Fruit fly (Drosophila melanogaster) whole organism, embryonic: ENCODE results near the gene APC4.

Experiments
- Atf3 ChIP-seq: fragments of 200-800 bp; sonication (Bioruptor generic); optimal IDR thresholded peaks from 3 replicates; lab custom pipeline; 2016; ENCODE audit warnings: missing biosample characterization, missing genetic modification characterization
- Blimp-1 ChIP-seq: fragments of 200-800 bp; sonication (Bioruptor generic); optimal IDR thresholded peaks from 3 replicates; lab custom pipeline; 2018; ENCODE audit warnings: missing biosample characterization, missing genetic modification characterization, mild to moderate bottlenecking, moderate library complexity, missing genetic modification reagents
- CG10209 ChIP-seq: fragments of 200-800 bp; sonication (Bioruptor generic); optimal IDR thresholded peaks from 3 replicates; lab custom pipeline; 2017; ENCODE audit warnings: missing biosample characterization, mild to moderate bottlenecking, missing genetic modification characterization, missing genetic modification reagents
- CG11093 ChIP-seq: fragments of 200-800 bp; sonication (Bioruptor generic); IDR thresholded peaks from 3 replicates; pipeline ENCODE4 v1.3.6; 2022; ENCODE audit warnings: missing biosample characterization, missing genetic modification characterization
- CG11247 ChIP-seq: fragments of 200-800 bp; sonication (Bioruptor generic); IDR thresholded peaks from 2 replicates; pipeline ENCODE4 v1.3.6; 2022; ENCODE audit warnings: missing biosample characterization, missing genetic modification characterization
- CG11504 ChIP-seq: fragments of 200-800 bp; sonication (Bioruptor generic); optimal IDR thresholded peaks from 3 replicates; lab custom pipeline; 2019; ENCODE audit warnings: missing biosample characterization, mild to moderate bottlenecking, missing genetic modification characterization, moderate library complexity
- CG12659 ChIP-seq: fragments of 200-800 bp; sonication (Bioruptor generic); optimal IDR thresholded peaks from 3 replicates; lab custom pipeline; 2017; ENCODE audit warnings: mild to moderate bottlenecking, missing biosample characterization, missing genetic modification reagents, missing genetic modification characterization
- CG12942 ChIP-seq: fragments of 200-800 bp; sonication (Bioruptor generic); optimal IDR thresholded peaks from 3 replicates; lab custom pipeline; 2016; ENCODE audit warnings: missing biosample characterization, missing genetic modification characterization
- CG16813 ChIP-seq: fragments of 200-800 bp; sonication (Bioruptor generic); IDR thresholded peaks from 3 replicates; pipeline ENCODE4 v1.3.6; 2022; ENCODE audit warnings: missing biosample characterization, missing genetic modification characterization; ENCODE audit not compliant: partially characterized antibody
- CG17912 ChIP-seq: fragments of 200-800 bp; sonication (Bioruptor generic); optimal IDR thresholded peaks from 2 replicates; lab custom pipeline; 2018; ENCODE audit warnings: missing biosample characterization, mild to moderate bottlenecking, missing genetic modification characterization
- CG2875 ChIP-seq: fragments of 200-800 bp; sonication (Bioruptor generic); optimal IDR thresholded peaks from 2 replicates; lab custom pipeline; 2017; ENCODE audit warnings: missing biosample characterization, mild to moderate bottlenecking, missing genetic modification characterization, missing genetic modification reagents
- CG34224 ChIP-seq: fragments of 200-800 bp; sonication (Bioruptor generic); IDR thresholded peaks from 3 replicates; pipeline ENCODE4 v1.3.6; 2022; ENCODE audit warnings: missing biosample characterization, missing genetic modification characterization; ENCODE audit not compliant: partially characterized antibody
- CG3726 ChIP-seq: fragments of 200-800 bp; sonication (Bioruptor generic); IDR thresholded peaks from 3 replicates; pipeline ENCODE4, ENCODE4 v1.3.6; 2022; ENCODE audit warnings: missing biosample characterization, missing genetic modification characterization
- CG4617 ChIP-seq: fragments of 200-800 bp; sonication (Bioruptor generic); optimal IDR thresholded peaks from 3 replicates; lab custom pipeline; 2016; ENCODE audit warnings: missing biosample characterization, missing genetic modification characterization, borderline replicate concordance
- CG4730 ChIP-seq: fragments of 200-800 bp; sonication (Bioruptor generic); IDR thresholded peaks from 2 replicates; pipeline ENCODE4 v1.3.6; 2022; ENCODE audit warnings: missing biosample characterization, missing genetic modification characterization
- CG4854 ChIP-seq: fragments of 200-800 bp; sonication (Bioruptor generic); optimal IDR thresholded peaks from 2 replicates; lab custom pipeline; 2016; ENCODE audit warnings: missing biosample characterization, missing genetic modification characterization, inconsistent platforms
- CG7357 ChIP-seq: fragments of 200-800 bp; sonication (Bioruptor generic); IDR thresholded peaks from 3 replicates; pipeline ENCODE4 v1.3.6; 2022; ENCODE audit warnings: missing biosample characterization, missing genetic modification characterization
- CG7745 ChIP-seq: fragments of 200-800 bp; sonication (Bioruptor generic); optimal IDR thresholded peaks from 2 replicates; lab custom pipeline; 2018; ENCODE audit warnings: missing biosample characterization, mild to moderate bottlenecking, missing genetic modification characterization, moderate library complexity
- CG8281 ChIP-seq: fragments of 200-800 bp; sonication (Bioruptor generic); optimal IDR thresholded peaks from 2 replicates; lab custom pipeline; 2018; ENCODE audit warnings: missing biosample characterization, mild to moderate bottlenecking, missing genetic modification characterization, moderate library complexity
- Dfd ChIP-seq, 2 experiments: fragments of >200 bp; optimal IDR thresholded peaks; 2 replicates each; lab custom pipeline; 2017; ENCODE audit warnings: missing biosample characterization in 2 of 2, missing genetic modification characterization in 2 of 2
- Dip3 ChIP-seq: fragments of 200-800 bp; sonication (Bioruptor generic); optimal IDR thresholded peaks from 3 replicates; lab custom pipeline; 2016; ENCODE audit warnings: missing biosample characterization, missing genetic modification characterization
- HLH4C ChIP-seq: fragments of 200-800 bp; sonication (Bioruptor generic); IDR thresholded peaks from 3 replicates; pipeline ENCODE4 v1.3.6; 2022; ENCODE audit warnings: missing biosample characterization, missing genetic modification characterization; ENCODE audit not compliant: partially characterized antibody
- Jarid2 ChIP-seq: fragments of 200-800 bp; sonication (Bioruptor generic); optimal IDR thresholded peaks from 3 replicates; lab custom pipeline; 2017; ENCODE audit warnings: mild to moderate bottlenecking, missing biosample characterization, missing genetic modification reagents, missing genetic modification characterization
- Mrtf ChIP-seq: fragments of 200-800 bp; sonication (Bioruptor generic); IDR thresholded peaks from 3 replicates; pipeline ENCODE4 v1.3.6; 2022; ENCODE audit warnings: missing biosample characterization, missing genetic modification characterization
- NFAT ChIP-seq: fragments of 200-800 bp; sonication (Bioruptor generic); IDR thresholded peaks from 2 replicates; pipeline ENCODE4 v1.3.6; 2022; ENCODE audit warnings: missing biosample characterization, missing genetic modification characterization
- Nf-YA ChIP-seq: fragments of 200-800 bp; sonication (Bioruptor generic); IDR thresholded peaks from 2 replicates; pipeline ENCODE4 v1.3.6; 2022; ENCODE audit warnings: missing biosample characterization, missing genetic modification characterization
- Rfx ChIP-seq: fragments of 200-800 bp; sonication (Bioruptor generic); IDR thresholded peaks from 2 replicates; pipeline ENCODE4 v1.3.6; 2022; ENCODE audit warnings: missing biosample characterization, missing genetic modification characterization
- Sox102F ChIP-seq: fragments of 200-800 bp; sonication (Bioruptor generic); optimal IDR thresholded peaks from 2 replicates; lab custom pipeline; 2018; ENCODE audit warnings: missing biosample characterization, mild to moderate bottlenecking, missing genetic modification characterization, moderate library complexity
- Spps ChIP-seq: fragments of 200-800 bp; sonication (Bioruptor generic); optimal IDR thresholded peaks from 2 replicates; lab custom pipeline; 2018; ENCODE audit warnings: missing biosample characterization, mild to moderate bottlenecking, missing genetic modification characterization
- Taf1 ChIP-seq: fragments of 200-800 bp; sonication (Bioruptor generic); IDR thresholded peaks from 2 replicates; pipeline ENCODE4 v1.3.6; 2022; ENCODE audit warnings: missing biosample characterization, missing genetic modification characterization
- amos ChIP-seq: fragments of 200-800 bp; sonication (Bioruptor generic); IDR thresholded peaks from 2 replicates; pipeline ENCODE4 v1.3.6; 2022; ENCODE audit warnings: missing biosample characterization, missing genetic modification characterization; ENCODE audit not compliant: partially characterized antibody
- ara ChIP-seq: fragments of 200-800 bp; sonication (Bioruptor generic); IDR thresholded peaks from 2 replicates; pipeline ENCODE4 v1.3.6; 2022; ENCODE audit warnings: missing biosample characterization, missing genetic modification characterization
- ase ChIP-seq: fragments of 200-800 bp; sonication (Bioruptor generic); IDR thresholded peaks from 3 replicates; pipeline ENCODE4 v1.3.6; 2022; ENCODE audit warnings: missing biosample characterization, missing genetic modification characterization
- cato ChIP-seq: fragments of 200-800 bp; sonication (Bioruptor generic); optimal IDR thresholded peaks from 2 replicates; lab custom pipeline; 2016; ENCODE audit warnings: missing biosample characterization, missing genetic modification characterization, borderline replicate concordance
- chinmo ChIP-seq: fragments of 200-800 bp; sonication (Bioruptor generic); IDR thresholded peaks from 4 replicates; pipeline ENCODE4 v1.3.6; 2022; ENCODE audit warnings: missing biosample characterization, missing genetic modification characterization; ENCODE audit not compliant: partially characterized antibody
- dimm ChIP-seq: fragments of 200-800 bp; sonication (Bioruptor generic); IDR thresholded peaks from 2 replicates; pipeline ENCODE4 v1.3.6; 2022; ENCODE audit warnings: missing biosample characterization, missing genetic modification characterization
- ems ChIP-seq: fragments of 200-800 bp; sonication (Bioruptor generic); optimal IDR thresholded peaks from 3 replicates; lab custom pipeline; 2016; ENCODE audit warnings: missing biosample characterization, missing genetic modification characterization
- exex ChIP-seq: fragments of 200-800 bp; sonication (Bioruptor generic); optimal IDR thresholded peaks from 4 replicates; lab custom pipeline; 2018; ENCODE audit warnings: missing biosample characterization, mild to moderate bottlenecking, missing genetic modification characterization, moderate library complexity
- fd3F ChIP-seq: fragments of 200-800 bp; sonication (Bioruptor generic); optimal IDR thresholded peaks from 2 replicates; lab custom pipeline; 2018; ENCODE audit warnings: missing biosample characterization, mild to moderate bottlenecking, missing genetic modification characterization, moderate library complexity
- h ChIP-seq: fragments of >200 bp; optimal IDR thresholded peaks from 2 replicates; lab custom pipeline; 2017
- jigr1 ChIP-seq: fragments of 200-800 bp; sonication (Bioruptor generic); IDR thresholded peaks from 3 replicates; pipeline ENCODE4 v1.3.6; 2022; ENCODE audit warnings: missing biosample characterization, missing genetic modification characterization
- kay ChIP-seq: fragments of 200-800 bp; sonication (Bioruptor generic); optimal IDR thresholded peaks from 2 replicates; lab custom pipeline; 2016; ENCODE audit warnings: missing biosample characterization, missing genetic modification characterization
- nmo ChIP-seq: fragments of 200-800 bp; sonication (Bioruptor generic); optimal IDR thresholded peaks from 2 replicates; lab custom pipeline; 2018; ENCODE audit warnings: missing biosample characterization, mild to moderate bottlenecking, missing genetic modification characterization, moderate library complexity
- pum ChIP-seq: fragments of 200-800 bp; sonication (Bioruptor generic); optimal IDR thresholded peaks from 2 replicates; lab custom pipeline; 2016; ENCODE audit warnings: missing biosample characterization, missing genetic modification characterization
- sna ChIP-seq: fragments of 200-800 bp; sonication (Bioruptor generic); IDR thresholded peaks from 2 replicates; pipeline ENCODE4 v1.3.6; 2022; ENCODE audit warnings: missing biosample characterization, missing genetic modification characterization; ENCODE audit not compliant: partially characterized antibody
- tgo ChIP-seq: fragments of 200-800 bp; sonication (Bioruptor generic); IDR thresholded peaks from 3 replicates; pipeline ENCODE4 v1.3.6; 2022; ENCODE audit warnings: missing biosample characterization, missing genetic modification characterization
- trh ChIP-seq: fragments of 200-800 bp; sonication (Bioruptor generic); optimal IDR thresholded peaks from 2 replicates; lab custom pipeline; 2016; ENCODE audit warnings: missing biosample characterization, missing genetic modification characterization
- wor ChIP-seq: fragments of 200-800 bp; sonication (Bioruptor generic); IDR thresholded peaks from 2 replicates; pipeline ENCODE4 v1.3.6; 2022; ENCODE audit warnings: missing biosample characterization, missing genetic modification characterization
- yki ChIP-seq: fragments of >200 bp; optimal IDR thresholded peaks from 3 replicates; lab custom pipeline; 2018
- zen2 ChIP-seq: fragments of 200-800 bp; sonication (Bioruptor generic); IDR thresholded peaks from 3 replicates; pipeline ENCODE4 v1.3.6; 2022; ENCODE audit warnings: missing biosample characterization, missing genetic modification characterization; ENCODE audit not compliant: partially characterized antibody
- zf30C ChIP-seq: fragments of 200-800 bp; sonication (Bioruptor generic); optimal IDR thresholded peaks from 3 replicates; lab custom pipeline; 2018; ENCODE audit warnings: missing biosample characterization, mild to moderate bottlenecking, missing genetic modification characterization

The APC4 gene

DNA sequence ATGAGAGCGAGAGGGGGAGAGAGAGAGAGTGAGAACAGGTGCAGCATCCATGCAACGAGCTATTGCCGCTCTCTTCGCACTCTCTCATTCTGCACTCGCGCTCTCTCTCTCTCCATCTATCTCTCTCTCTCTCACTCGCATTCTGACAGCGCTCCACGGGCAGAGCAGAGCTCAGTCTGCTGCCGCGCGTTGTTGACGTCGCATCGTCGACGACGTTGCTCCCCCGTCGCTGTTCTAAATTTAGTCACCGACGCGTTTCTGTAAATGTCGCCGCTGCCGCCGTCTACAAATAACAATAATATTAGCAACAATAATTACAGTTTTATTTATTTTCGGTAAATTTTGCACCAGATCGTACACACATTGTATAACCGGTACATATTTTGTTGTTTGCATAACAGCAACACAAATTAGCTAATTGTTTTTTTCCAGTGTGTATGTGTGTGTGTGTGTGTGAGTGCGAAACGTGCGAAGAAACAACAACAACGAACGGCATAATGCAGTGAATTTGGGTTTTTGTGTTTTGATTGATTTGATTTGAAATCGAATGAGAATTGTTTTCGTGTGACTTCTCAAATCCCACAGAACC is 40.2 kb upstream of the APC4 start (continued):
- TF ChIP-seq CG4617 (GFP tag; lab: Kevin White, UChicago) (no peak), sna (GFP tag; lab: Robert Waterston, UW) (0 out of 2 replicates have a peak, but pooled peaks have one; percentile 21), Dfd (GFP tag; optimal IDR thresholded peaks at IDR 0.05; lab: Kevin White, UChicago) (no peak), Nf-YA (GFP tag; lab: Robert Waterston, UW) (no peak), Taf1 (GFP tag; lab: Robert Waterston, UW) (no peak), kay (GFP tag; lab: Kevin White, UChicago) (no peak), CG11093 (GFP tag; lab: Robert Waterston, UW) (no peak), CG7745 (tag; lab: Kevin White, UChicago) (no peak), Mrtf (no peak), CG12659 (GFP tag; lab: Kevin White, UChicago) (no peak), CG16813 (GFP tag; lab: Robert Waterston, UW) (no peak), CG34224 (GFP tag; lab: Robert Waterston, UW) (peak; percentile 24; the same call in 1 of the 3 replicates), chinmo (GFP tag; lab: Robert Waterston, UW) (peak; percentile 96; the same call in 3 of the 4 replicates), CG10209 (no peak), jigr1 (no peak), CG4730 (no peak), zen2 (GFP tag; lab: Robert Waterston, UW) (no peak), ara (GFP tag; lab: Robert Waterston, UW) (no peak), zf30C (GFP tag; lab: Kevin White, UChicago) (peak; percentile 83), Blimp-1 (GFP tag; lab: Kevin White, UChicago) (peak; percentile 29), cato (GFP tag; lab: Kevin White, UChicago) (no peak), pum (GFP tag; lab: Kevin White, UChicago) (no peak), fd3F (no peak), HLH4C (no peak), h (lab: Kevin White, UChicago) (no peak), CG8281 (no peak), ems (GFP tag; lab: Kevin White, UChicago) (no peak), ase (GFP tag; lab: Robert Waterston, UW) (no peak), Jarid2 (GFP tag; lab: Kevin White, UChicago) (peak; percentile 86), CG3726 (GFP tag; lab: Robert Waterston, UW) (no peak), Dip3 (GFP tag; lab: Kevin White, UChicago) (no peak), yki (lab: Kevin White, UChicago) (peak; percentile 84), amos (GFP tag; lab: Robert Waterston, UW) (peak; percentile 33; the same call in 1 of the 2 replicates), Sox102F (GFP tag; lab: Kevin White, UChicago) (peak; percentile 36), NFAT (GFP tag; lab: Robert Waterston, UW) (no peak), CG2875 (GFP tag; lab: Kevin White, UChicago) (no peak), CG11247 (GFP tag; lab: Robert Waterston, UW) (no peak), Spps (tag; lab: Kevin White, UChicago) (no peak), wor (no peak), CG17912 (GFP tag; lab: Kevin White, UChicago) (peak; percentile 17), Atf3 (GFP tag; lab: Kevin White, UChicago) (no peak), CG11504 (tag; lab: Kevin White, UChicago) (peak; percentile 11), Rfx (GFP tag; lab: Robert Waterston, UW) (peak; percentile 7; the same call in 1 of the 2 replicates), CG12942 (GFP tag; lab: Kevin White, UChicago) (no peak), CG4854 (no peak), tgo (GFP tag; lab: Robert Waterston, UW) (no peak), dimm (GFP tag; lab: Robert Waterston, UW) (no peak), CG7357 (GFP tag; lab: Robert Waterston, UW) (no peak), trh (GFP tag; lab: Kevin White, UChicago) (no peak), nmo (GFP tag; lab: Kevin White, UChicago) (no peak), exex (tag; lab: Kevin White, UChicago) (no peak)
